Fruit fly (Drosophila melanogaster): Measurements from ENCODE around the gene CG14710.

CG14710 gene

dm6 chr3R:11623025-11623424 is 3.1 kb downstream of the CG14710 start, which contains the start of gene CG14711 (continued):
- peak; percentile 92 for TF ChIP-seq nerfin-1 (tag; optimal IDR thresholded peaks at IDR 0.05)
- peak; percentile 73 for TF ChIP-seq Asciz (GFP tag; optimal IDR thresholded peaks at IDR 0.05)
- TF ChIP-seq maf-S (GFP tag; optimal IDR thresholded peaks at IDR 0.05): peak; percentile 39
- no peak for TF ChIP-seq zf30C (GFP tag; optimal IDR thresholded peaks at IDR 0.05)
- no peak for TF ChIP-seq CG12769 (tag; optimal IDR thresholded peaks at IDR 0.05)
- no peak for TF ChIP-seq CG12236 (GFP tag; optimal IDR thresholded peaks at IDR 0.05)
- TF ChIP-seq CG12299 (tag; optimal IDR thresholded peaks at IDR 0.05): peak; percentile 85
- peak; percentile 81 for TF ChIP-seq oc (tag; optimal IDR thresholded peaks at IDR 0.05)
- TF ChIP-seq bab2 (GFP tag; optimal IDR thresholded peaks at IDR 0.05): peak; percentile 83
- peak; percentile 72 for TF ChIP-seq sim (GFP tag; IDR thresholded peaks at IDR 0.05)
- peak; percentile 63 for TF ChIP-seq mam (GFP tag; optimal IDR thresholded peaks at IDR 0.05)
- TF ChIP-seq Hey (tag; optimal IDR thresholded peaks at IDR 0.05): no peak
- no peak; the same call in 1 of the 2 replicates for TF ChIP-seq ro (GFP tag; IDR thresholded peaks at IDR 0.05)
- TF ChIP-seq Med (GFP tag): peak; percentile 94
- peak; percentile 80 for TF ChIP-seq lmd (GFP tag; IDR thresholded peaks at IDR 0.05)
- no peak for TF ChIP-seq Hmr (GFP tag; optimal IDR thresholded peaks at IDR 0.05)
- peak; percentile 67; the same call in 2 of the 3 replicates for TF ChIP-seq B-H1 (GFP tag; IDR thresholded peaks at IDR 0.05)
- peak; percentile 89 for TF ChIP-seq Hr3 (GFP tag; optimal IDR thresholded peaks at IDR 0.05)
- TF ChIP-seq CG13894 (tag; optimal IDR thresholded peaks at IDR 0.05): peak; percentile 88
- peak; percentile 64 for TF ChIP-seq Adf1 (GFP tag; IDR thresholded peaks at IDR 0.05)
- peak; percentile 61 for TF ChIP-seq scrt (GFP tag; optimal IDR thresholded peaks at IDR 0.05)
- peak; percentile 60 for TF ChIP-seq exex (tag; optimal IDR thresholded peaks at IDR 0.05)
- peak; percentile 62; the same call in 2 of the 3 replicates for TF ChIP-seq CG7357 (GFP tag; IDR thresholded peaks at IDR 0.05)
- no peak for TF ChIP-seq emc (GFP tag; optimal IDR thresholded peaks at IDR 0.05)
- no peak for TF ChIP-seq CG1832 (GFP tag; optimal IDR thresholded peaks at IDR 0.05)
- peak; percentile 73 for TF ChIP-seq chm (GFP tag; IDR thresholded peaks at IDR 0.05)
- TF ChIP-seq NK7.1 (GFP tag; optimal IDR thresholded peaks at IDR 0.05): no peak
- peak; percentile 76 for TF ChIP-seq lbe (GFP tag; optimal IDR thresholded peaks at IDR 0.05)
- peak; percentile 77 for TF ChIP-seq HLH4C (GFP tag; IDR thresholded peaks at IDR 0.05; ENCODE audit: partially characterized antibody)
- TF ChIP-seq HmgZ (tag; optimal IDR thresholded peaks at IDR 0.05): peak; percentile 90
- no peak for TF ChIP-seq jigr1 (GFP tag; IDR thresholded peaks at IDR 0.05)
- TF ChIP-seq p53 (GFP tag; optimal IDR thresholded peaks at IDR 0.05): no peak
- TF ChIP-seq sd (tag; optimal IDR thresholded peaks at IDR 0.05): peak; percentile 80
- peak; percentile 93 for TF ChIP-seq gem (tag; optimal IDR thresholded peaks at IDR 0.05)
- peak; percentile 80 for TF ChIP-seq BtbVII (GFP tag; optimal IDR thresholded peaks at IDR 0.05)
- TF ChIP-seq CG7786 (GFP tag; optimal IDR thresholded peaks at IDR 0.05): peak; percentile 61
- TF ChIP-seq CG16815 (GFP tag; optimal IDR thresholded peaks at IDR 0.05): peak; percentile 69
- peak; percentile 92 for TF ChIP-seq CG13287 (GFP tag; IDR thresholded peaks at IDR 0.05; ENCODE audit: partially characterized antibody)
- TF ChIP-seq B-H2 (GFP tag; optimal IDR thresholded peaks at IDR 0.05): peak; percentile 91
- TF ChIP-seq gcm2 (GFP tag; optimal IDR thresholded peaks at IDR 0.05): peak; percentile 20
- TF ChIP-seq BEAF-32 (GFP tag; optimal IDR thresholded peaks at IDR 0.05): peak; percentile 75
- TF ChIP-seq grn (GFP tag; optimal IDR thresholded peaks at IDR 0.05): peak; percentile 58
- TF ChIP-seq stc (GFP tag; IDR thresholded peaks at IDR 0.05): peak; percentile 77
- TF ChIP-seq cad (GFP tag; optimal IDR thresholded peaks at IDR 0.05): no peak
- peak; percentile 26 for TF ChIP-seq Usf (GFP tag; optimal IDR thresholded peaks at IDR 0.05)
- no peak for TF ChIP-seq Hr39 (optimal IDR thresholded peaks at IDR 0.05)
- peak; percentile 31 for TF ChIP-seq fd102C (GFP tag; optimal IDR thresholded peaks at IDR 0.05)
- peak; percentile 81 for TF ChIP-seq CG10543 (GFP tag; optimal IDR thresholded peaks at IDR 0.05)
- peak; percentile 27; the same call in 1 of the 2 replicates for TF ChIP-seq klu (GFP tag; IDR thresholded peaks at IDR 0.05)
- TF ChIP-seq da (GFP tag; optimal IDR thresholded peaks at IDR 0.05): no peak
- peak; percentile 31 for TF ChIP-seq Hmx (GFP tag; optimal IDR thresholded peaks at IDR 0.05)
